Worm (Caenorhabditis elegans): ENCODE results near the gene ints-7.

- no peak for TF ChIP-seq dao-5 (tag; optimal IDR thresholded peaks at IDR 0.05)
- TF ChIP-seq W03F9.2 (tag; optimal IDR thresholded peaks at IDR 0.05): no peak
These were observed 39.7 kb upstream of the ints-7 start for ce11 chrII:11542958-11543357.

All from whole organism, L4/young adult.